Worm (Caenorhabditis elegans): ENCODE results near the gene scl-5.

scl-5 gene

ce11 chrIV:13029674-13030466 lies 33.9 kb upstream of the scl-5 start:
- TF ChIP-seq tab-1 (GFP tag; IDR thresholded peaks at IDR 0.05) (0 out of 2 replicates have a peak, but pooled peaks have one; percentile 49), flt-1 (GFP tag; IDR thresholded peaks at IDR 0.05) (0 out of 2 replicates have a peak, but pooled peaks have one; percentile 3), ztf-29 (GFP tag; IDR thresholded peaks at IDR 0.05) (no peak), ref-1 (GFP tag; conservative IDR thresholded peaks at IDR 0.05) (no peak), cog-1 (tag; optimal IDR thresholded peaks at IDR 0.05) (peak; percentile 46), ztf-23 (GFP tag; IDR thresholded peaks at IDR 0.05) (no peak; the same call in 1 of the 2 replicates), T22C8.4 (GFP tag; IDR thresholded peaks at IDR 0.05) (no peak)

ce11 chrIV:13030467-13031299 lies 33.1 kb upstream of the scl-5 start:
- peak; percentile 20 for TF ChIP-seq cog-1 (tag; optimal IDR thresholded peaks at IDR 0.05)
- TF ChIP-seq T22C8.4 (GFP tag; IDR thresholded peaks at IDR 0.05): no peak
- 0 out of 2 replicates have a peak, but pooled peaks have one; percentile 63 for TF ChIP-seq tab-1 (GFP tag; IDR thresholded peaks at IDR 0.05)
- no peak for TF ChIP-seq ztf-23 (GFP tag; IDR thresholded peaks at IDR 0.05)

- TF ChIP-seq tab-1 (GFP tag; IDR thresholded peaks at IDR 0.05) (no peak), ztf-23 (GFP tag; IDR thresholded peaks at IDR 0.05) (no peak), ztf-29 (GFP tag; IDR thresholded peaks at IDR 0.05) (no peak), T22C8.4 (GFP tag; IDR thresholded peaks at IDR 0.05) (no peak), ref-1 (GFP tag; conservative IDR thresholded peaks at IDR 0.05) (no peak), flt-1 (GFP tag; IDR thresholded peaks at IDR 0.05) (no peak), med-1 (GFP tag; optimal IDR thresholded peaks at IDR 0.05; ENCODE audit: insufficient read depth) (no peak), cog-1 (tag; optimal IDR thresholded peaks at IDR 0.05) (no peak), klf-2 (GFP tag; conservative IDR thresholded peaks at IDR 0.05) (no peak)
These were observed 31.7 kb upstream of the scl-5 start for ce11 chrIV:13032153-13032552.

- no peak for TF ChIP-seq ztf-29 (GFP tag; IDR thresholded peaks at IDR 0.05)
- TF ChIP-seq ztf-23 (GFP tag; IDR thresholded peaks at IDR 0.05): no peak
- no peak for TF ChIP-seq klf-2 (GFP tag; conservative IDR thresholded peaks at IDR 0.05)
- no peak for TF ChIP-seq flt-1 (GFP tag; IDR thresholded peaks at IDR 0.05)
- no peak for TF ChIP-seq T22C8.4 (GFP tag; IDR thresholded peaks at IDR 0.05)
These were observed 30.3 kb upstream of the scl-5 start for ce11 chrIV:13033516-13033915.

ce11 chrIV:13035302-13035701 lies 28.5 kb upstream of the scl-5 start:
- no peak for TF ChIP-seq klf-2 (GFP tag; conservative IDR thresholded peaks at IDR 0.05)
- no peak for TF ChIP-seq ref-1 (GFP tag; conservative IDR thresholded peaks at IDR 0.05)
- no peak for TF ChIP-seq ztf-29 (GFP tag; IDR thresholded peaks at IDR 0.05)
- TF ChIP-seq med-1 (GFP tag; optimal IDR thresholded peaks at IDR 0.05; ENCODE audit: insufficient read depth): no peak
- TF ChIP-seq flt-1 (GFP tag; IDR thresholded peaks at IDR 0.05): no peak
- TF ChIP-seq T22C8.4 (GFP tag; IDR thresholded peaks at IDR 0.05): no peak
- TF ChIP-seq tab-1 (GFP tag; IDR thresholded peaks at IDR 0.05): no peak
- TF ChIP-seq cog-1 (tag; optimal IDR thresholded peaks at IDR 0.05): no peak
- no peak for TF ChIP-seq ztf-23 (GFP tag; IDR thresholded peaks at IDR 0.05)

- TF ChIP-seq flt-1 (GFP tag; IDR thresholded peaks at IDR 0.05): peak; percentile 32; the same call in 1 of the 2 replicates
- no peak for TF ChIP-seq ref-1 (GFP tag; conservative IDR thresholded peaks at IDR 0.05)
These were observed 27.0 kb upstream of the scl-5 start for ce11 chrIV:13036835-13037234.

- no peak for TF ChIP-seq klf-2 (GFP tag; conservative IDR thresholded peaks at IDR 0.05)
- TF ChIP-seq flt-1 (GFP tag; IDR thresholded peaks at IDR 0.05): no peak
- no peak for TF ChIP-seq cog-1 (tag; optimal IDR thresholded peaks at IDR 0.05)
These were observed 24.9 kb upstream of the scl-5 start, which contains the start of gene F49E11.2 for ce11 chrIV:13038888-13039287. Gene F49E11.2 (minus strand): TSS chrIV:13038988.

- no peak for TF ChIP-seq T22C8.4 (GFP tag; IDR thresholded peaks at IDR 0.05)
- TF ChIP-seq flt-1 (GFP tag; IDR thresholded peaks at IDR 0.05): no peak
- TF ChIP-seq klf-2 (GFP tag; conservative IDR thresholded peaks at IDR 0.05): no peak
- no peak for TF ChIP-seq tab-1 (GFP tag; IDR thresholded peaks at IDR 0.05)
- TF ChIP-seq ztf-23 (GFP tag; IDR thresholded peaks at IDR 0.05): no peak
- no peak for TF ChIP-seq med-1 (GFP tag; optimal IDR thresholded peaks at IDR 0.05; ENCODE audit: insufficient read depth)
- TF ChIP-seq ztf-29 (GFP tag; IDR thresholded peaks at IDR 0.05): no peak
- no peak for TF ChIP-seq ref-1 (GFP tag; conservative IDR thresholded peaks at IDR 0.05)
- no peak for TF ChIP-seq cog-1 (tag; optimal IDR thresholded peaks at IDR 0.05)
These were observed 22.3 kb upstream of the scl-5 start for ce11 chrIV:13041486-13041885.

- TF ChIP-seq T22C8.4 (GFP tag; IDR thresholded peaks at IDR 0.05): no peak
- no peak for TF ChIP-seq tab-1 (GFP tag; IDR thresholded peaks at IDR 0.05)
- TF ChIP-seq ztf-23 (GFP tag; IDR thresholded peaks at IDR 0.05): no peak
- no peak for TF ChIP-seq ref-1 (GFP tag; conservative IDR thresholded peaks at IDR 0.05)
- TF ChIP-seq med-1 (GFP tag; optimal IDR thresholded peaks at IDR 0.05; ENCODE audit: insufficient read depth): no peak
- TF ChIP-seq flt-1 (GFP tag; IDR thresholded peaks at IDR 0.05): no peak
- TF ChIP-seq klf-2 (GFP tag; conservative IDR thresholded peaks at IDR 0.05): no peak
- no peak for TF ChIP-seq ztf-29 (GFP tag; IDR thresholded peaks at IDR 0.05)
- TF ChIP-seq cog-1 (tag; optimal IDR thresholded peaks at IDR 0.05): no peak
These were observed 21.7 kb upstream of the scl-5 start, which contains the start of gene amt-2 for ce11 chrIV:13042091-13042490. Gene amt-2 (plus strand): TSS chrIV:13042391.

- TF ChIP-seq ztf-29 (GFP tag; IDR thresholded peaks at IDR 0.05): no peak
- no peak for TF ChIP-seq ztf-23 (GFP tag; IDR thresholded peaks at IDR 0.05)
- no peak for TF ChIP-seq med-1 (GFP tag; optimal IDR thresholded peaks at IDR 0.05; ENCODE audit: insufficient read depth)
- no peak for TF ChIP-seq cog-1 (tag; optimal IDR thresholded peaks at IDR 0.05)
- no peak for TF ChIP-seq ref-1 (GFP tag; conservative IDR thresholded peaks at IDR 0.05)
- no peak for TF ChIP-seq flt-1 (GFP tag; IDR thresholded peaks at IDR 0.05)
- TF ChIP-seq klf-2 (GFP tag; conservative IDR thresholded peaks at IDR 0.05): no peak
- TF ChIP-seq T22C8.4 (GFP tag; IDR thresholded peaks at IDR 0.05): no peak
- TF ChIP-seq tab-1 (GFP tag; IDR thresholded peaks at IDR 0.05): no peak
These were observed 18.8 kb upstream of the scl-5 start for ce11 chrIV:13044980-13045379.
